Fruit fly (Drosophila melanogaster): ENCODE results near the gene CG2841.

Gene CG2841

DNA sequence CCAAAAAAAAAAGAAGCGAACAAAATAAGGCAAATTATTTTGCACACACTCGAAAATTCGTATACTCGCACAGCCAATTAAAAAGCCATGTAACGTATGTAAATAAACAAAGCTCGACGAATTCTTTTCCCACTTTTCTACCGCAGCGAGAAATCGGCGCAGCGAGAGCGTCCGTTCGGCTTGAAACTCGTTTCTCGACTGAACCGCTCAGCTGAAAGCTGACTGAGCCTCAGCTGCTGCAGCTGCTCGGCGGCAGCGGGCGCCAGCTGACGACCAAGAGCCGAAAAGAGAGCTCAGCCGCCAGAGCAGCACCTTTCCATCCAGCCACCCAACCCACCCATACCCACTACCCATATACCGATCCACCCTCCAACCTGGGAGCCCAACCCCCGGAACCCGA is at the start of gene CG2841:
TSS of gene CG2841 (minus strand) at position 186 of the 400 bp plus-strand sequence.
- TF ChIP-seq CG17801 (GFP tag; optimal IDR thresholded peaks at IDR 0.05; ENCODE audit: partially characterized antibody): no peak

DNA sequence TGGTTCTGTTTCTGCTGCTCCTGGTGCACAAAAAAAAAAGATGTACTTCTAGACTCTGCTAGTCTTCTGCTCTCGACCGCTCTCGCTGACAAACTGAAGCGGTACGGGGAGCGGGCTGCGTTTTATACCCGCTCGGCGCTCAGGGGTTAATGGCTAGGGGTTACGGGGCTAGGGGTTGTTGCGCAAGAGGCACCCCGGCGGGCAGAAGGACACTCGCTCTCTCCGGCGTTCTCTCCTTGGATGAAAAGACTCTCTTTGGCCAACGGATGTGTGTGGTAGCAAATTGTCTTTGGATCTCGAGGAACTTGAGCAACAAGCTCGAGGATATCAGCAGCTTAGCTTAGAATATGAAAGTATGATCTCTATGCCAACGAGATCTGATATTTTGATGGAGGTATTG is 44.6 kb upstream of the CG2841 start, which contains the start of gene CG12496:
TSS of gene CG12496 (minus strand) at position 97 of the 400 bp plus-strand sequence.
- no peak for TF ChIP-seq CG17801 (GFP tag; optimal IDR thresholded peaks at IDR 0.05; ENCODE audit: partially characterized antibody)

DNA sequence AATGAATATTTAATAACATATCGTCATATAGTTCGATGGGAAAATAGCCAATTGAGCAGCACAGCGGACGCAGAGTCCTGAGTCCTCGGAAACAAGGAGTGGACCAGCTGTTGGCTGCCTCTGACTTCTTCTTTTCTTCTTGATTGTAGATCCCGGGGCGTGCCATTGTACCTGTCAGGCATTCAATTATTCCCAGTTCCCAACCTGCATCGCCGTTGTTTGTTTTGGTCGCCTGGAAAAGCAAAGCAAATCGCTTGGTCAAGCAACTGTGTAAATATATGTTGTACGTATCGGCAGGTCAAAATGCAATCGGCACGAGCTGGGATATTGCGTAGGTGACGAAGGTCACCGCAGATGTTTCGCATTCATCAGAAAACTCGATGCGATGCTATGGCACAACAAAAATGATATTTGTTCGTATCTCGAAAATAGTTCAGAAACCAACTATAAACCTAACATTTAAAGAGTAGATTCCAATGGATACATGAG is 42.6 kb upstream of the CG2841 start:
- no peak for TF ChIP-seq CG17801 (GFP tag; optimal IDR thresholded peaks at IDR 0.05; ENCODE audit: partially characterized antibody)

DNA sequence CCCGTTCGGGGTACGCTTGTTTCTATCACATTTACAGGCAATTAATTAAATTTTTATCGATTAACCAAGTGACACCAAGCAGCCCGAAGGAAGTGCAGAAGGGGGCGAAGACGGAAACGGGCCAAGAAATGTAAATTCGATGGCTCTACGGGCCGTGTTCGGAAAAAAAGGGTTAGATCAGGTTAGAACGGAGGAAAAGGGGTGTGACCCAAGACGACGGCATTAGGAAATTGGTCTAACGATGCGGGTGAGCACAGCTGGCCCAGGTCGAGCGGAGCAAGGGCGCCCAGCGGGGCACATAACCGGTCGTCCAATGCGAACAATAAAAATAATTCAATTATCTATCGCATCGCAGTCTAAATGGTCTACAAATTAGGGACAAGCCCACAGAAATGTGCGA is 33.3 kb upstream of the CG2841 start:
- TF ChIP-seq CG17801 (GFP tag; optimal IDR thresholded peaks at IDR 0.05; ENCODE audit: partially characterized antibody): no peak

DNA sequence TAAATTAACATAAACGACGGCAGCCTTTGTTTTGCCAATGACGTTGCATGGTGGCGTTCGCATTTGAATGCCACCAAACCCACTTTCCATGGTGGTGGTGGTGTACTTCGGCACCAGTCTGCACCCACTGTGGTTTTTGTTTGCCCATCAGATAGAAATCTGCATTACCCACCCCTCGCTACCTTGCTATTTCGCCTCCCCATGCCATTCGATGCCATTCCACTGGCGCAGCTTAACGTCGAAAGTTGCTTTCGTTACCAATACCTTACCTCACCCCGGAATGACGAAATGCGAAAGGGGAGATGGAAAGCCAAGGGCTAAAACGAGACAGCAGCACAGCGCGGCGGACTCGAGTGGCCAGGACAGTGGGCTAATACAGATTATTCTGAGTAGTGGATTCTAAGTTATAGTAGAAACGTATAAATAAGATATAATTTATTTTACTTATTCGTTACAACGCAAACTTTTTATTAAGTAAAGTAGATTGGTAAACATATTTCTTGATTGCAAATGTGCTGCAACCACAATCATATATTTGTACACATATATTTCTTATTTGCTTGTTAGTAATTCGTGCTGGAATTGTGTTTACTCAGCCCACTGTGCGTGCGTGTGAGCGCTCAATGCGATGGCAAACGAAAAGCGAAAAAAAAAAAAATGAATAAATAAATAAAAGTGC is 30.2 kb upstream of the CG2841 start:
- no peak for TF ChIP-seq CG17801 (GFP tag; optimal IDR thresholded peaks at IDR 0.05; ENCODE audit: partially characterized antibody)

DNA sequence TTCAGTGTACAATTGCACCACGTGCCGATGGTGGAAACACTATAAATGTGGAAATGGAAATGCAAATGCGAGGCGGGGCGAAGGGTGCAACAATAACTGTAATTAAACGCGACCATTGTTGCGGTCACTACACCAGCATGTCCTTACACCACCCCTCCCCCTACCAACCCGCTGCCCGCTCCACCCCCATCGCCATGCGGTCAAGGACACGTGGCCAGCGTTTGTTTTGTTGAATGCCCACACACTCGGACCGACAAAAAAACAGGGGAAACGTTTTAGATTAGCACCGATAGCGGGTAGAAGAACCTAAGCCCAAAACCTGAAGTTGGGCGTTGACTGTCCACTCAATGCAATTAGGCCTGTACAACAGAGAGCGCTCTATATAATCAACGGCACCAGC is 28.4 kb upstream of the CG2841 start:
- no peak for TF ChIP-seq CG17801 (GFP tag; optimal IDR thresholded peaks at IDR 0.05; ENCODE audit: partially characterized antibody)

DNA sequence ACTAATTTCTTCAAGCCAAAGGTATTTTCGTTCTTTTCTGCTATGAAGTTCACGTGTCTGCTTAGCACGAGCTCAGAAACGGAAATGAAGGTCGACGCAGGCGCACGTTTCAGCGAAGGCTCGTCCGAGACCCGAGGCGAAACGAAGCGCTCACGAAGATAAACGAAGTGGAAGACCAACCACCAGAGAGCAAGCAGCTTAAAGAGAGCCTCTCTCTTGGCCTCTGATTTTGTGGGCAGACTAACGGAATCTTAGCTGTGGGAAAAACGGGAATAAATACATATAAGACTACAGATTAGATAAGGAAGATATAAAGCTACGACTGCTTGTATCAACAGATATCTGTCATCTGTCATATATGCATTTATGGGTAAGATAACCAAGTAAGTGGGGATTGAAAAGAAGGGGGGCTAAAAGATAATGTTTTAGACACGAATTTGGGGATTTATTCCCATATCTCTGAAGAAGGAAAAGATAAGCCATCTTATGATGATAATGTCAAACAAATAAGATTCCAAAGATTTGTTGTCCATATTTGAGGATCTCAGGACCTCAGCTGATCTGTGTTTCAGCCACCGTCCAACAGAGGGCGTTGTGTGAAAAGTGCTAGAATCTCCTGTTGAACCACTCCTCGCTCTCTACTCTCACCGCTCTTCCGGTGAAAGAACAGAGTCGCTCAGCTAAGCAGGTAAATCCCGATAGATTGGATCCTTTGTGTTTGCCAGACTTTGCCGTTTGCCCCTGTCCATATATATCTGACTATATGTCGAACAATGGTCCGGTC is 21.6 kb upstream of the CG2841 start, which contains the start of gene PsGEF:
TSS of gene PsGEF (minus strand) at position 86 of the 784 bp plus-strand sequence.
- TF ChIP-seq CG17801 (GFP tag; optimal IDR thresholded peaks at IDR 0.05; ENCODE audit: partially characterized antibody): no peak

DNA sequence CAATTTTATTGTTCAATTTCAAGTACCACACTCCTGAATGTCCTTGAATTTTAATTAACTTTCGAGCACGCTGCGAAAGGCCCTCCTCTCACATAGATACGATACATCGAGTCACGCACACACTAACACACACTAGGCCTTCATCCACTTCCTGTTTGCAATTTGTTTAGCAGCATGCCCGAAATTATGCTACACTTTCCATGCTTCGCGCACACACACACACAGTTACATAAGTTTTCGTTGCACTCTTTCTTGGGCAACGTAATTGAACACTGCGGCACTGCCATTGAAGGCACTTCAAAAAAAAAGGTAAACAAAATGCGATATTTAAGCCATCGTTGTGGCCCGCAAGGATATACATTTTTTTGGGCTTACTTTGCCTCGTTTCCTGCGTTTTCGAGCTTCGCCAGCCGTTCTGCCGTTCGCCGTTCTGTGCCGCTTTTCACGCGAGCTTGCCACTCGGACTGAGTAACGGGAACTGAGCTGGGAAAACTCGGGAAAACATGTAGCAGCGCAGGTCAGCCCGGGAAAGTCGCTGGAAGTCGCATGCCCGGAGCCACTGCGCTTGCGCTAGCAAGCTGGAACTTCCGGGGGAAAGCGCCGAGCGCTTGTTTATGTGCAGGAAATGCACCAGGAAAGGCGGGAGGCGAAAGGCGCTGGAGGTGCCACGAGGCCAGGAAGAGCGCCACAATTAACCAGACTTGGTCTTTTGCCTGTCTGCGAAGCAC is 17.1 kb upstream of the CG2841 start:
- no peak for TF ChIP-seq CG17801 (GFP tag; optimal IDR thresholded peaks at IDR 0.05; ENCODE audit: partially characterized antibody)

DNA sequence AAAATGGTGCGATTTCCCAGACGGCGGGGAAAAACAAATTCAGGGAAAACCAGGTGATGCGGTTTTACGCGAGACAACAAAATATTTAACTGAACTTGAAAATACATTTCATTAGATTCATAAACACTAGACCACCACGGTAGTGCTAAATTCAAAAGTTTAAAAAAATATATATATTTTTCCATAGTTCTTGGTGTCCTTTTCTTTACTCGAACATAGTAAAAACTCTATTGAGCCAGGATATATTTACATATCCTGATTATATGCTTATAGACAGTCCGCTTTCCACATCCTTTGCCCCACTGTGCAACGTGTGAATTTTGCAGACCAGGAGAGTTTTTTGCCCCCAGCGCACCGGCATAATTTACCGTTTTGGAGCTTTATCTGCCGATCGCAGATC is 751 bp downstream of the CG2841 start:
- TF ChIP-seq CG17801 (GFP tag; optimal IDR thresholded peaks at IDR 0.05; ENCODE audit: partially characterized antibody): no peak

DNA sequence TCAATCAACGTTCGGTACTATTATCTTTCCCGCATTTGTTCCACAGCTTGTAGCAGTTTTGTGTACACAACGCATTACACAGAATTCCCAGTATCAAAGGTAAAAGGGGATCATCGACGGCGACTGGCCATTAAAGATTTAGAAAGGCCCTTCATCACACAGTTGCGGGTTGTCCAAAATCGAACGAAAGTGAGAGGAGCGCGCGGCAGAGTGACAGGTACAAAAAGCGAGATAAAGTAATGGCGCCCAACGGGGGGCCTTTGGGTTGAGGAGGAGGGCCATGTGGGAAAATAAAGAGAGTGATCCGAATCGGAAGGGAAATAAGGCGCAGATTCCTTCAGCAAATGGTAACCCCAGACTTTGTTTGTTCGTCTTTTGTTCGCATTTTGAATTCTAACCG is 2.4 kb downstream of the CG2841 start:
- no peak for TF ChIP-seq CG17801 (GFP tag; optimal IDR thresholded peaks at IDR 0.05; ENCODE audit: partially characterized antibody)

DNA sequence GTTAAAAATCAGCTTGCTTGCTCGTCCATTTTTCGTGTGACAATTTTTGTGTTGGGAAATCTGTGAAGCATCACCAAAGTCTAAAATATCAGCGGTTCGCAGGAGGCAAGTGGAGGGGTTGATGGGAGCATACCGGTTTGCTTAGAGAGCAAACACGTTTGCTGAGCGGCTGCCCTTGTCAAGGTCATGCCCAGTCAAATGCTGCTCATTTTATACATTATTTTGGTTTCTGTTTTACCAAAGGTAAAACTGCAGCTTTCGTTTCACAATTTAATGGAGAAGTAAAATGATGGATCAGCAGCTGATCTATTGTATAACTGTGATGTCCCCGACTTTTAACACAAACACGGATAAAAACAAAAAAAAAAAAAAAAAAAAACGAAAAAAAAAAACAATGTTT is 3.7 kb downstream of the CG2841 start:
- no peak for TF ChIP-seq CG17801 (GFP tag; optimal IDR thresholded peaks at IDR 0.05; ENCODE audit: partially characterized antibody)

DNA sequence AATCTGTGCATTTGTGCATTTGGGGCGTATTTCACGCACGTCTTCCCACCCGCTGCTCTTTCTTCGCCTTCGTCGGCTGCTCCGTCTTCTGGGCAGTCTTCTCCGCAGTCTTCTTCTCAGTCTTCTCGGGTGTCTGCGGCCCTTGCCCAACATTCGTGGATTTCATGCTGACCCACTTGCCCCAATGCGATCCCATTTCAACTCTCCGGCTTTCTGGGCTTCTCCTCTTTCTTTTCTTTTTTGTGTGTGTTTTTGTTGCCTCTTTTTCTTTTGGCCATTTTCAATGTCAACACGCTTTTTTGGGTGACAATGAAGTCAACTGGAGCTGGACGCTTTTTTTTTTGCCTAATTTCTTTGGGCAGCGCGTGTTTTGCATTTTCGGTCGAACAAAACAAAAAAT is 5.2 kb downstream of the CG2841 start:
- TF ChIP-seq CG17801 (GFP tag; optimal IDR thresholded peaks at IDR 0.05; ENCODE audit: partially characterized antibody): peak; percentile 10

DNA sequence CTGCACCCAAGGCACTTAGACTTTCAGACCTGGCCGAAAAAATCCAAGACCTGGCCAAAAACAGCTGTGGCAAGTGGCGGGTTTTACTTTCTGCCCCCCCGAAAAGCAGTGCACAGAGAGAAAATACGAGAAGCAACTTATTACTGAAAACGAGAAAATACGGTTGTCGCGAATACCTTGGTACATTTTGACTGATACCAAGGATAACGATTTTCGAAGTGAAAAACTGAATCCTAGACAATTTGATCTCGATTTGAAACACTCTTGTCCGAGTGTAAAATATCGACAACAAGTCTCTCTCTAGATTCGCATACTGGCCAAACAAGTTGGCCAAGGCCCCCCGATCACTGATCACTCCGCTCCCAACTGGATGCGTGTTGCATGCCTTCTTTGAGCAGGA is 6.3 kb downstream of the CG2841 start:
- no peak for TF ChIP-seq CG17801 (GFP tag; optimal IDR thresholded peaks at IDR 0.05; ENCODE audit: partially characterized antibody)

DNA sequence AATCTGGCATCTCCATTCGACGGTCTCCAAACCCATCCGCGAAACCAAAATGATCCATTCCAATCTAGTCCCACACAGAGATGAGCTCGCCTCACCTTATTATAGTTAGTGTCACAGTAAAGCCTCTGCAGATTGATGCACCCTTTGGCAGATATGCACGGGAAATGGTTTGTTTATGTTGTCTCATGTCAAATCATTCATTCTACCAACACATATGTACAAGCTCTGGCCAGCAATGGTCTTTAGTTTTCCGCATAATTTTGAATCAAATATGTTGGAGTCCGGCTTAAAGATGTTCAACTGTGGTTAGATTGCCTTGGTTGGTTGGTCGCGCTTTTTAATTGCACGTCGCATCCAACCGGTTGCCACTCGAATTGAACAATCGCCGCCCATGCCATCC is 8.0 kb downstream of the CG2841 start:
- no peak for TF ChIP-seq CG17801 (GFP tag; optimal IDR thresholded peaks at IDR 0.05; ENCODE audit: partially characterized antibody)

DNA sequence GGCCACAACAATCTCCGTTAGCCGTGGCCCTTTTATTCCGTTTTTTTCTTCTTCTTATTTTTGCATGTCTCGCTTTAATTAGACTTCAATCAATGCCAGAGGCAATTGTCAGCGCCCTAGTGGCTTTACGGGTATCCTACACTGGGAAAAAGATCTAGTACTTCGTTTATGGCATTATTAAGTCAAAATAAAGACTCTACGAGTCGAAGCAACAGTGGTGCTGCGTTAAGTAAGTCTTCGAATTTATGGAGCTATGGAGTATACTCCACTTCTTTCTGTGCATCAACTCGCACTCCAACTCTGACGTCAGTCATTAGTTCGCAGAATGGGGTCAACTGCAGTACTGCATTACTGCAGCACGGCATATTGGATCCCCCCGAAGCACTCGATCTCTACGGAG is 9.7 kb downstream of the CG2841 start:
- no peak for TF ChIP-seq CG17801 (GFP tag; optimal IDR thresholded peaks at IDR 0.05; ENCODE audit: partially characterized antibody)
